Worm (Caenorhabditis elegans) whole organism, young adult: ENCODE results near the gene enol-1.

Experiments used
- D2030.7 ChIP-seq: fragments of 200-800 bp; sonication (Bioruptor generic); IDR thresholded peaks from 2 replicates; pipeline ENCODE4 v1.3.6; 2022; ENCODE audit warnings: missing genetic modification reagents, missing genetic modification characterization, missing compliant biosample characterization
- F10E7.11 ChIP-seq: sonication (generic microtip); optimal IDR thresholded peaks from 2 replicates; lab custom pipeline; 2017; ENCODE audit warnings: mild to moderate bottlenecking, missing genetic modification characterization, moderate library complexity, missing compliant biosample characterization
- F22D6.2 ChIP-seq: sonication (generic microtip); optimal IDR thresholded peaks from 2 replicates; lab custom pipeline; 2016; ENCODE audit warnings: mild to moderate bottlenecking, missing genetic modification characterization, missing compliant biosample characterization
- F33H1.4 ChIP-seq: fragments of 200-800 bp; sonication (Bioruptor generic); IDR thresholded peaks from 2 replicates; pipeline ENCODE4 v1.3.6; 2022; ENCODE audit warnings: missing genetic modification reagents, missing genetic modification characterization, missing compliant biosample characterization
- F52B5.7 ChIP-seq: sonication (generic microtip); optimal IDR thresholded peaks from 2 replicates; lab custom pipeline; 2016; ENCODE audit warnings: mild to moderate bottlenecking, missing genetic modification characterization, missing compliant biosample characterization
- K11D2.4 ChIP-seq: fragments of 200-800 bp; sonication (Bioruptor generic); IDR thresholded peaks from 2 replicates; pipeline ENCODE4 v1.3.6; 2022; ENCODE audit warnings: missing genetic modification reagents, missing genetic modification characterization, missing compliant biosample characterization
- T07F8.4 ChIP-seq: sonication (generic microtip); optimal IDR thresholded peaks from 2 replicates; lab custom pipeline; 2016; ENCODE audit warnings: mild to moderate bottlenecking, missing genetic modification characterization, moderate library complexity, missing compliant biosample characterization
- ZK185.1 ChIP-seq: sonication (generic microtip); optimal IDR thresholded peaks from 2 replicates; lab custom pipeline; 2016; ENCODE audit warnings: mild to moderate bottlenecking, missing genetic modification characterization, missing compliant biosample characterization; ENCODE audit not compliant: poor library complexity, severe bottlenecking
- ama-1 ChIP-seq, 3 experiments: fragments of 150-350 bp in 1 of 3; sonication (generic microtip) in 2 of 3; optimal IDR thresholded peaks; 2 replicates each; lab custom pipeline; 2014 to 2018; ENCODE audit warnings: missing biosample characterization in 2 of 3, missing genetic modification characterization in 2 of 3, missing genetic modification reagents in 2 of 3
- attf-3 ChIP-seq: fragments of 200-800 bp; sonication (Bioruptor generic); conservative IDR thresholded peaks from 2 replicates; pipeline ENCODE4 v1.3.6; 2022; ENCODE audit warnings: missing genetic modification reagents, missing genetic modification characterization, missing compliant biosample characterization
- ceh-58 ChIP-seq: fragments of 200-800 bp; sonication (Bioruptor generic); IDR thresholded peaks from 2 replicates; pipeline ENCODE4 v1.3.6; 2022; ENCODE audit warnings: missing genetic modification characterization, missing compliant biosample characterization
- dpl-1 ChIP-seq: fragments of 150-350 bp; optimal IDR thresholded peaks from 2 replicates; lab custom pipeline; 2014; ENCODE audit warnings: missing biosample characterization, missing genetic modification reagents, missing genetic modification characterization
- egl-18 ChIP-seq: fragments of 200-800 bp; sonication (Bioruptor generic); IDR thresholded peaks from 2 replicates; pipeline ENCODE4 v1.3.6; 2022; ENCODE audit warnings: missing genetic modification reagents, missing genetic modification characterization, missing compliant biosample characterization
- ekl-4 ChIP-seq: fragments of 200-800 bp; sonication (Bioruptor generic); IDR thresholded peaks from 2 replicates; pipeline ENCODE4 v1.3.6; 2022; ENCODE audit warnings: missing genetic modification reagents, missing genetic modification characterization, missing compliant biosample characterization
- him-1 ChIP-seq: sonication (generic microtip); optimal IDR thresholded peaks from 2 replicates; lab custom pipeline; 2016; ENCODE audit warnings: missing genotype, missing genetic modification reagents, missing genetic modification characterization, missing compliant biosample characterization
- hlh-26 ChIP-seq: fragments of 200-800 bp; sonication (Bioruptor generic); conservative IDR thresholded peaks from 2 replicates; pipeline ENCODE4 v1.3.6; 2022; ENCODE audit warnings: missing genetic modification reagents, missing genetic modification characterization, missing compliant biosample characterization
- hrde-1 ChIP-seq: sonication (generic microtip); optimal IDR thresholded peaks from 2 replicates; lab custom pipeline; 2016; ENCODE audit warnings: missing genetic modification characterization, mild to moderate bottlenecking, missing compliant biosample characterization, moderate library complexity, missing genotype, missing genetic modification reagents, borderline replicate concordance
- lag-1 ChIP-seq: fragments of 200-800 bp; sonication (Bioruptor generic); IDR thresholded peaks from 2 replicates; pipeline ENCODE4 v1.3.6; 2022; ENCODE audit warnings: missing genetic modification reagents, missing genetic modification characterization, missing compliant biosample characterization
- lin-54 ChIP-seq: fragments of 200-800 bp; sonication (Bioruptor generic); optimal IDR thresholded peaks from 2 replicates; lab custom pipeline; 2018; ENCODE audit warnings: mild to moderate bottlenecking, missing genetic modification characterization, missing compliant biosample characterization
- mxl-1 ChIP-seq: sonication (generic microtip); optimal IDR thresholded peaks from 2 replicates; lab custom pipeline; 2016; ENCODE audit warnings: missing genetic modification characterization, missing compliant biosample characterization
- nfya-1 ChIP-seq: sonication (generic microtip); optimal IDR thresholded peaks from 2 replicates; lab custom pipeline; 2017; ENCODE audit warnings: antibody characterized with exemption, missing compliant biosample characterization, missing genetic modification characterization, borderline replicate concordance; ENCODE audit not compliant: insufficient read depth
- nfya-2 ChIP-seq: fragments of 200-800 bp; sonication (Bioruptor generic); IDR thresholded peaks from 2 replicates; pipeline ENCODE4 v1.3.6; 2022; ENCODE audit warnings: missing genetic modification reagents, missing genetic modification characterization, missing compliant biosample characterization
- nhr-120 ChIP-seq: fragments of 200-800 bp; sonication (Bioruptor generic); IDR thresholded peaks from 2 replicates; pipeline ENCODE4 v1.3.6; 2022; ENCODE audit warnings: missing genetic modification characterization, missing compliant biosample characterization
- nhr-80 ChIP-seq: sonication (generic microtip); optimal IDR thresholded peaks from 2 replicates; lab custom pipeline; 2016; ENCODE audit warnings: missing genetic modification characterization, missing compliant biosample characterization
- nhr-90 ChIP-seq: sonication (generic microtip); optimal IDR thresholded peaks from 2 replicates; lab custom pipeline; 2016; ENCODE audit warnings: missing genotype, mild to moderate bottlenecking, missing genetic modification characterization, missing compliant biosample characterization
- pbrm-1 ChIP-seq: fragments of 200-800 bp; sonication (Bioruptor generic); IDR thresholded peaks from 2 replicates; pipeline ENCODE4 v1.3.6; 2022; ENCODE audit warnings: missing genetic modification reagents, missing genetic modification characterization, missing compliant biosample characterization
- pha-4 ChIP-seq: fragments of 150-350 bp; sonication (generic microtip); optimal IDR thresholded peaks from 2 replicates; lab custom pipeline; 2014; ENCODE audit warnings: missing biosample characterization, missing genetic modification reagents, missing genetic modification characterization
- rcor-1 ChIP-seq: fragments of 200-800 bp; sonication (Bioruptor generic); IDR thresholded peaks from 2 replicates; pipeline ENCODE4 v1.3.6; 2022; ENCODE audit warnings: missing genetic modification reagents, missing genetic modification characterization, missing compliant biosample characterization
- rec-8 ChIP-seq, 2 experiments: sonication (generic microtip); optimal IDR thresholded peaks; 2 replicates each; lab custom pipeline; 2016; ENCODE audit warnings: mild to moderate bottlenecking in 2 of 2, missing genetic modification characterization in 2 of 2, missing genetic modification reagents in 2 of 2, missing genotype in 2 of 2, missing biosample characterization in 1 of 2, missing compliant biosample characterization in 1 of 2, moderate library complexity in 1 of 2
- repo-1 ChIP-seq: sonication (generic microtip); optimal IDR thresholded peaks from 2 replicates; lab custom pipeline; 2017; ENCODE audit warnings: mild to moderate bottlenecking, missing genetic modification characterization, missing compliant biosample characterization
- sea-2 ChIP-seq: fragments of 200-800 bp; sonication (Bioruptor generic); IDR thresholded peaks from 2 replicates; pipeline ENCODE4 v1.3.6; 2022; ENCODE audit warnings: missing genetic modification characterization, missing compliant biosample characterization
- tbx-9 ChIP-seq: sonication (generic microtip); optimal IDR thresholded peaks from 2 replicates; lab custom pipeline; 2016; ENCODE audit warnings: borderline replicate concordance, missing genetic modification characterization, inconsistent platforms, missing compliant biosample characterization
- xnd-1 ChIP-seq: sonication (generic microtip); optimal IDR thresholded peaks from 2 replicates; lab custom pipeline; 2016; ENCODE audit warnings: missing genotype, missing genetic modification reagents, missing genetic modification characterization, missing compliant biosample characterization
- zfh-2 ChIP-seq: fragments of 200-800 bp; sonication (Bioruptor generic); conservative IDR thresholded peaks from 2 replicates; pipeline ENCODE4 v1.3.6; 2022; ENCODE audit warnings: missing genetic modification reagents, missing genetic modification characterization, missing compliant biosample characterization

enol-1 gene

DNA sequence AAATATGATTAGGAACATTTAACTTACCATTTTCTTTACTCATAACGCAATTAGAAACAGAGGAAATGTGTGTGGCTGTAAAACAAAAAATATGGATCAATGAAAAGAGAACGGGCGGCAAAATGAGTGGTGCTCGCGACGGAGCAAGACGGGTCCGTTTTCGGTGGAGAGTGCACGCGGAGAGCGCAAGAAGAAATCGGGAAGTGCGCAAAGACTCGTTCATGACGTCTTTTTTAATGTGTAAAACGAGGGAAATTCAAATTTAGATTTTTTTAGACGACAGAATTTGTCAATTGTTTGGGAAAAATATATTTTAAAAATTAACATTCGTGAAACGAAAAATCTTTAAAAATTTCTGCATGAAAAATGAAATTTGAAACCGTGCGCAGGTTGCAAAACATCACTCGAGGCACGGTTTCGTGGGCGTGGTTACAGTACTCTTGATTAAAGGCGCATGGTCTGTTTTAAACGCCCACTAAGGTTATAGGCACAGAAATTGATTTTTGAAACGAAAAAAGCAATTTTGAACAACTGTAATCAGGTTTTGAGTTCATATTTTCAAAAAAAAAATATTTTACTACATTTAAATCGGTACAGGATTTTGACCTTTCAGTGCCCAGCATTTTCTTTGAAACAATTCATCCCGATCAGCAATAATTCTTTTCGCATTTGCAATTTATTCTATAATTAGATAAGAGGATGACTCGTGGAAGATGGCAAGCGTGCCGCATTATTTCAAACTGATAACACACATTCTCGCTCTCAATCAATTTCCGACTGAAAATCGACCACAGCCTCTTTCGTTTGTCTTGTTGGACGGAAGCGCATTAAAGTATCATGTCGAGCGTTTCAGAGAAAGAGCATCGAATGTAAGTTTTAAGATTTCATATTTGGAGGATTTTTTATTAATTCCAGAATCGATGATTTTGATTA is 38.7 kb downstream of the enol-1 start, which contains the start of the genes szy-20 and C18E9.5 (continued):
- no peak for TF ChIP-seq egl-18 (GFP tag; lab: Robert Waterston, UW)
- no peak for TF ChIP-seq rec-8 (tag; optimal IDR thresholded peaks at IDR 0.05; lab: Kevin White, UChicago)
- peak; percentile 64; the same call in 1 of the 2 replicates for TF ChIP-seq K11D2.4
- TF ChIP-seq him-1: peak; percentile 46
- TF ChIP-seq F10E7.11 (tag; lab: Kevin White, UChicago): no peak
- no peak for TF ChIP-seq F22D6.2
- no peak for TF ChIP-seq nhr-120
- TF ChIP-seq ama-1 (optimal IDR thresholded peaks at IDR 0.05; lab: Kevin White, UChicago): no peak
- no peak for TF ChIP-seq ama-1 (GFP tag; optimal IDR thresholded peaks at IDR 0.05; lab: Kevin White, UChicago)
- TF ChIP-seq lag-1: no peak
- peak; percentile 44 for TF ChIP-seq ZK185.1 (tag; lab: Kevin White, UChicago)
- TF ChIP-seq F52B5.7 (tag; lab: Kevin White, UChicago): no peak
- TF ChIP-seq D2030.7 (GFP tag; lab: Robert Waterston, UW): peak; percentile 73
- TF ChIP-seq rcor-1: no peak
- TF ChIP-seq nfya-1 (tag; lab: Kevin White, UChicago): no peak
- no peak for TF ChIP-seq pha-4 (tag; lab: Kevin White, UChicago)
- TF ChIP-seq repo-1 (tag; lab: Kevin White, UChicago): peak; percentile 23
- TF ChIP-seq nhr-90 (tag; lab: Kevin White, UChicago): no peak
- peak; percentile 82 for TF ChIP-seq dpl-1 (GFP tag; lab: Kevin White, UChicago)
- TF ChIP-seq F33H1.4 (GFP tag; lab: Robert Waterston, UW): peak; percentile 66
- 0 out of 2 replicates have a peak, but pooled peaks have one; percentile 53 for TF ChIP-seq pbrm-1
- peak; percentile 93 for TF ChIP-seq lin-54

DNA sequence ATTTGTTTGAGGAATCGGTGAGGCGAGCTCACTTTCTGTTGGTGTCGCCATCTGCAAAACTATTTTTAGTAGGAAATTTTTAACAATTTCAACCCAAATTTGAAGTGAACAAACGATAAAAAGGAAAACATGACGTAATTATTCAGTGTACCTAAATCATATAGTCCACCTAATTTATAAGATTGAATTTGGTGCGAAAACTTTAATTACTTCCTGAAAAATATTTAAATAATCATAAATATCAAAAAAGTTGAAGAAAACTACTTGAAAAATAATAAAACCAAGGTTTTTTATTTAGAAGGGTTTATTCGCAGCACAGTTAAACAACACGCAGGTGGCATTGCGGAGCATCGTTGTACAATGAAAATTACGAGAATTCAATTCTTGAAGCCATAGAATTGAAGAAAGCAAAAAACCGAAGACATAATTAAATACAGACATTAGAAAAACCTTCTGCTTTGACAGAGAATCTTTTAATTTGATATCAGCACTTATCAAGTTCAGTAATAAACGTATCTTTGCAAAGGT is 42.8 kb downstream of the enol-1 start, which contains the start of gene tomm-40:
TSS of gene tomm-40 (minus strand) at position 51 of the 528 bp plus-strand sequence.
- TF ChIP-seq attf-3 (GFP tag; lab: Robert Waterston, UW) (peak; percentile 93), nhr-80 (tag; lab: Kevin White, UChicago) (no peak), nfya-2 (GFP tag; lab: Robert Waterston, UW) (no peak), zfh-2 (GFP tag; lab: Robert Waterston, UW) (no peak), egl-18 (GFP tag; lab: Robert Waterston, UW) (no peak), sea-2 (GFP tag; lab: Robert Waterston, UW) (no peak), mxl-1 (tag; lab: Kevin White, UChicago) (no peak), xnd-1 (tag; lab: Kevin White, UChicago) (no peak), ekl-4 (GFP tag; lab: Robert Waterston, UW) (no peak)

DNA sequence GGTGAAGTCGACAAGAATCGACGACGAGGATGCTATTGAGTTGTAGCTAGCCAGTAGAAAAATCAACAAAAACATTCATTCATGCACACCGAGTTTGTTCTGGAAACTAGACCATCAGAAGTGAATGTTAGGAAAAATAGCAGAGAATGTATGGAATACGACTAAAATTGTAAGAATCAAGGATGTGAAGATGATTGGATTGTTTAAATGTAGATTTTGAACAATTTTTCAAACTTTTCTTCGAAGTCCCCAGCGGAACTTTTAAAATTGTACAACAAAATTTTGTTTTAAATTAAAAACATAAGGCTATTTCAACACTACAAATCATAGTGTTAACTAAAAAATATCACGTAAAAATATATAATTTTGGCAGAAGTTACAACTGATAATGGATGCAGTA is 51.9 kb downstream of the enol-1 start, which contains the start of gene C18E9.7:
TSS of gene C18E9.7 (minus strand) at position 101 of the 400 bp plus-strand sequence.
- no peak for TF ChIP-seq hlh-26
- TF ChIP-seq hrde-1 (tag; lab: Kevin White, UChicago): no peak
- TF ChIP-seq him-1: no peak
- no peak for TF ChIP-seq T07F8.4 (tag; lab: Kevin White, UChicago)
- no peak for TF ChIP-seq tbx-9 (tag; lab: Kevin White, UChicago)
- no peak for TF ChIP-seq ceh-58 (GFP tag; lab: Robert Waterston, UW)
